Worm (Caenorhabditis elegans) whole organism, late embryonic: ENCODE results near the gene col-123.

Experiments used
- C08G9.2 ChIP-seq: sonication (generic microtip); optimal IDR thresholded peaks from 2 replicates; lab custom pipeline; 2016; ENCODE audit warnings: mild to moderate bottlenecking, missing genetic modification characterization, moderate library complexity, missing compliant biosample characterization
- ama-1 ChIP-seq: fragments of 150-350 bp; optimal IDR thresholded peaks from 2 replicates; lab custom pipeline; 2014
- ceh-31 ChIP-seq: sonication (generic microtip); optimal IDR thresholded peaks from 2 replicates; lab custom pipeline; 2016; ENCODE audit warnings: missing genetic modification characterization, missing compliant biosample characterization
- dve-1 ChIP-seq: sonication (generic microtip); optimal IDR thresholded peaks from 2 replicates; lab custom pipeline; 2017; ENCODE audit warnings: antibody characterized with exemption, mild to moderate bottlenecking, missing genetic modification characterization, missing compliant biosample characterization
- gmeb-2 ChIP-seq: sonication (generic microtip); optimal IDR thresholded peaks from 2 replicates; lab custom pipeline; 2016; ENCODE audit warnings: missing genetic modification characterization, inconsistent platforms, missing compliant biosample characterization
- hlh-13 ChIP-seq: fragments of 200-800 bp; sonication (Bioruptor generic); optimal IDR thresholded peaks from 2 replicates; lab custom pipeline; 2018; ENCODE audit warnings: mild to moderate bottlenecking, missing genetic modification characterization, missing compliant biosample characterization
- hlh-8 ChIP-seq: sonication (generic microtip); optimal IDR thresholded peaks from 2 replicates; lab custom pipeline; 2016; ENCODE audit warnings: missing genotype, missing genetic modification characterization, missing compliant biosample characterization
- nfya-1 ChIP-seq: sonication (generic microtip); optimal IDR thresholded peaks from 2 replicates; lab custom pipeline; 2017; ENCODE audit warnings: missing genetic modification characterization, mild to moderate bottlenecking, missing compliant biosample characterization, antibody characterized with exemption, moderate library complexity
- pax-1 ChIP-seq: fragments of 150-350 bp; optimal IDR thresholded peaks from 2 replicates; lab custom pipeline; 2014; ENCODE audit warnings: missing biosample characterization, missing genetic modification characterization
- rnt-1 ChIP-seq: sonication (generic microtip); optimal IDR thresholded peaks from 2 replicates; lab custom pipeline; 2016; ENCODE audit warnings: missing genetic modification characterization, missing compliant biosample characterization
- unc-55 ChIP-seq: sonication (generic microtip); optimal IDR thresholded peaks from 2 replicates; lab custom pipeline; 2017; ENCODE audit warnings: missing biosample characterization, missing genetic modification reagents, missing genetic modification characterization

- no peak for TF ChIP-seq gmeb-2
- no peak for TF ChIP-seq pax-1 (tag; lab: Kevin White, UChicago)
- no peak for TF ChIP-seq hlh-8
- no peak for TF ChIP-seq dve-1 (tag; lab: Kevin White, UChicago)
- no peak for TF ChIP-seq nfya-1 (tag; lab: Kevin White, UChicago)
- no peak for TF ChIP-seq ceh-31 (tag; lab: Kevin White, UChicago)
- TF ChIP-seq unc-55 (GFP tag; lab: Kevin White, UChicago), result no peak
- TF ChIP-seq rnt-1, result no peak
- TF ChIP-seq ama-1 (lab: Kevin White, UChicago), result no peak
- no peak for TF ChIP-seq hlh-13
- no peak for TF ChIP-seq C08G9.2
These were observed 6.3 kb upstream of the col-123 start, which contains the start of gene egl-20 for ce11 chrIV:9815432-9815831.
